Worm (Caenorhabditis elegans) whole organism, L1 larva: ENCODE measurements around the gene F54B11.5.

Experiments
- C34B4.2 ChIP-seq: sonication (generic microtip); optimal IDR thresholded peaks from 2 replicates; lab custom pipeline; 2017; ENCODE audit warnings: mild to moderate bottlenecking, missing genetic modification characterization, missing compliant biosample characterization
- ceh-63 ChIP-seq: fragments of 200-800 bp; sonication (Bioruptor generic); optimal IDR thresholded peaks from 2 replicates; lab custom pipeline; 2018; ENCODE audit warnings: mild to moderate bottlenecking, missing genetic modification characterization, missing compliant biosample characterization
- dpl-1 ChIP-seq, 3 experiments: fragments of 150-350 bp in 2 of 3; sonication (generic microtip) in 1 of 3; optimal IDR thresholded peaks; 2 replicates each; lab custom pipeline; 2014 to 2017; ENCODE audit warnings: missing biosample characterization in 3 of 3, missing genetic modification characterization in 3 of 3, missing genetic modification reagents in 3 of 3
- dsc-1 ChIP-seq: sonication (generic microtip); optimal IDR thresholded peaks from 2 replicates; lab custom pipeline; 2016; ENCODE audit warnings: mild to moderate bottlenecking, missing genetic modification characterization, missing compliant biosample characterization
- efl-1 ChIP-seq, 4 experiments: fragments of 150-350 bp; optimal IDR thresholded peaks in 3 of 4; peaks in 1 of 4; 1 replicate in 1 of 4; 2 replicates in 3 of 4; lab custom pipeline; 2014; ENCODE audit warnings: missing biosample characterization in 2 of 4, missing genetic modification characterization in 2 of 4, missing genetic modification reagents in 2 of 4
- egl-27 ChIP-seq, 2 experiments: fragments of 150-350 bp in 1 of 2; sonication (generic microtip); optimal IDR thresholded peaks; 3 replicates each; lab custom pipeline; 2017 to 2018; ENCODE audit warnings: missing biosample characterization in 2 of 2, missing genetic modification characterization in 2 of 2, missing genetic modification reagents in 2 of 2
- ets-5 ChIP-seq: fragments of 200-800 bp; sonication (Bioruptor generic); IDR thresholded peaks from 2 replicates; pipeline ENCODE4 v1.3.6; 2022; ENCODE audit warnings: missing genetic modification characterization, missing compliant biosample characterization
- fkh-10 ChIP-seq: sonication (generic microtip); optimal IDR thresholded peaks from 2 replicates; lab custom pipeline; 2017; ENCODE audit warnings: missing biosample characterization, missing genetic modification reagents, missing genetic modification characterization
- hlh-17 ChIP-seq: fragments of 200-800 bp; sonication (Bioruptor generic); optimal IDR thresholded peaks from 2 replicates; lab custom pipeline; 2018; ENCODE audit warnings: missing genetic modification characterization, mild to moderate bottlenecking, missing compliant biosample characterization, moderate library complexity, borderline replicate concordance
- jun-1 ChIP-seq: fragments of 150-350 bp; optimal IDR thresholded peaks from 2 replicates; lab custom pipeline; 2014; ENCODE audit warnings: missing biosample characterization, missing genetic modification reagents, missing genetic modification characterization
- lin-14 ChIP-seq: fragments of 200-800 bp; sonication (Bioruptor generic); optimal IDR thresholded peaks from 2 replicates; lab custom pipeline; 2018; ENCODE audit warnings: mild to moderate bottlenecking, missing genetic modification characterization, moderate library complexity, missing compliant biosample characterization
- lin-15B ChIP-seq: fragments of 150-350 bp; sonication (generic microtip); optimal IDR thresholded peaks from 3 replicates; lab custom pipeline; 2014; ENCODE audit warnings: missing biosample characterization, missing genetic modification characterization
- lsy-2 ChIP-seq, 2 experiments: fragments of 150-350 bp; optimal IDR thresholded peaks; 2 replicates each; lab custom pipeline; 2014; ENCODE audit warnings: missing biosample characterization in 2 of 2, missing genetic modification characterization in 2 of 2
- mef-2 ChIP-seq: fragments of 150-350 bp; optimal IDR thresholded peaks from 2 replicates; lab custom pipeline; 2014; ENCODE audit warnings: missing biosample characterization, missing genetic modification characterization
- nhr-12 ChIP-seq: sonication (generic microtip); optimal IDR thresholded peaks from 2 replicates; lab custom pipeline; 2017; ENCODE audit warnings: missing biosample characterization, missing genetic modification characterization
- nhr-237 ChIP-seq: fragments of 150-350 bp; optimal IDR thresholded peaks from 2 replicates; lab custom pipeline; 2014; ENCODE audit warnings: missing biosample characterization, missing genetic modification characterization
- nhr-77 ChIP-seq: fragments of 150-350 bp; optimal IDR thresholded peaks from 2 replicates; lab custom pipeline; 2014; ENCODE audit warnings: missing biosample characterization, missing genetic modification characterization
- nhr-84 ChIP-seq: sonication (generic microtip); optimal IDR thresholded peaks from 2 replicates; lab custom pipeline; 2017; ENCODE audit warnings: missing biosample characterization, missing genetic modification characterization
- nhr-85 ChIP-seq: sonication (generic microtip); peaks from one replicate; lab custom pipeline; 2016; ENCODE audit warnings: missing genetic modification characterization, inconsistent platforms, missing compliant biosample characterization
- nhr-90 ChIP-seq: sonication (generic microtip); optimal IDR thresholded peaks from 2 replicates; lab custom pipeline; 2016; ENCODE audit warnings: mild to moderate bottlenecking, missing genetic modification characterization, missing compliant biosample characterization; ENCODE audit not compliant: poor library complexity
- pag-3 ChIP-seq: sonication (generic microtip); optimal IDR thresholded peaks from 2 replicates; lab custom pipeline; 2017; ENCODE audit warnings: missing genetic modification characterization, mild to moderate bottlenecking, missing compliant biosample characterization, antibody characterized with exemption, borderline replicate concordance; ENCODE audit not compliant: insufficient read depth
- pax-3 ChIP-seq: fragments of 200-800 bp; sonication (Bioruptor generic); optimal IDR thresholded peaks from 2 replicates; lab custom pipeline; 2018; ENCODE audit warnings: mild to moderate bottlenecking, missing genetic modification characterization, moderate library complexity, missing compliant biosample characterization
- rnt-1 ChIP-seq: sonication (generic microtip); optimal IDR thresholded peaks from 2 replicates; lab custom pipeline; 2016; ENCODE audit warnings: mild to moderate bottlenecking, missing genetic modification characterization, moderate library complexity, missing compliant biosample characterization
- snpc-4 ChIP-seq: fragments of 150-350 bp; optimal IDR thresholded peaks from 2 replicates; lab custom pipeline; 2014; ENCODE audit warnings: missing biosample characterization, missing genetic modification characterization
- sox-4 ChIP-seq: sonication (generic microtip); optimal IDR thresholded peaks from 2 replicates; lab custom pipeline; 2016; ENCODE audit warnings: missing genetic modification characterization, missing compliant biosample characterization
- tbx-2 ChIP-seq: sonication (generic microtip); optimal IDR thresholded peaks from 2 replicates; lab custom pipeline; 2016; ENCODE audit warnings: missing genetic modification characterization, missing compliant biosample characterization
- unc-130 ChIP-seq: fragments of 150-350 bp; optimal IDR thresholded peaks from 2 replicates; lab custom pipeline; 2017; ENCODE audit warnings: missing biosample characterization, missing genetic modification characterization, inconsistent platforms
- unc-30 ChIP-seq: sonication (generic microtip); optimal IDR thresholded peaks from 2 replicates; lab custom pipeline; 2017; ENCODE audit warnings: missing biosample characterization, missing genetic modification characterization
- unc-62 ChIP-seq: fragments of 150-350 bp; optimal IDR thresholded peaks from 2 replicates; lab custom pipeline; 2014; ENCODE audit warnings: missing biosample characterization, missing genetic modification reagents, missing genetic modification characterization

The F54B11.5 gene

DNA sequence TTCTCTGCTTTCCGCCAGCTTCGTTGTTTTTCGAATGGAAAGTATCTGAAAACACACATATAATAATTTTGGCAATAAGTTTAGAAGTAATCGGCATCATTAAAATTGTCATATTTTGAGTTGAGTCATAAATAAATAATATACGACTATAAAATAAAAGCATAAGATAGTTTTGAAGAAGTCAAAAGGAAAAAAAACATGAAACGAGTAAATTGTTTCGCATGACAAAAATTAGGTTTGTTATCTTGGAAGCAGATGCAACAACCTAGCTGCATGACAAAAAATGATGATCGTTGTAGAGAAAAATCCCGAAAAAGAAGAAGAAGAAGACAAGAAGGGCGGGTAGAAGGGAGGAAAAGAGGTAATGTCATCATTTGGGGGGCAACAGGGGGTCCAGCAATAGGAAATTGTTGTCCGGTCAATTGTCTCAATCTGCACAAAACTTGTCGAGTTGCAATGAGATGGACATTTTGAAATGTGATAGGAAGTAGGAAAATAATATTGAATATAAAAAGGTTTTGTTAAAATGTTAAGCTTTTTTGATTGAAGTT lies 35.3 kb upstream of the F54B11.5 start, which contains the start of gene nlg-1:
Gene nlg-1, minus strand, starts transcription at position 51 of the 551 bp plus-strand sequence.
- TF ChIP-seq nhr-237 (tag; lab: Kevin White, UChicago) = no peak
- TF ChIP-seq fkh-10 (GFP tag; lab: Kevin White, UChicago) = peak; percentile 78
- TF ChIP-seq lin-14 = peak; percentile 74

DNA sequence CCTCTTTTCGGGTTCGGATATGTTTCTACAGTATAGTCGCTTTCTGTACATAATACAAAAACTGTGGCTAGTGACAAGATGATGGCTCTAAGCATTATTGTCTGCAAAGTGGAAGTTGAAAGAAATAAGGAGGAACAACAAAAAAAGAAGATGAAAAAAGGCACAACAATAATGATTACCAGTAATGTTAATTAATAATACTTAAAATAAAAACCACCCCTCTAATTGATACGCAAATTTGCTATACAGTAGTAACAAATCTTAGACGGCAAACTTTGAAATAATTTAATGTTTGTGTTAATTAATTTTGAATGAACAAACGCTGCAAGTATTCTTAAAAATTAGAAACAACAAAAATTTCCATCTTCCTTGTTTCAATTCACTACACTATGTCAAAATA lies 25.8 kb upstream of the F54B11.5 start, which contains the start of gene Y12A6A.1:
Gene Y12A6A.1, minus strand, starts transcription at position 101 of the 400 bp plus-strand sequence.
- TF ChIP-seq mef-2 (tag; lab: Kevin White, UChicago) (no peak), efl-1 (optimal IDR thresholded peaks at IDR 0.05; lab: Kevin White, UChicago) (no peak), efl-1 (GFP tag; optimal IDR thresholded peaks at IDR 0.05 in 1 of 2; lab: Kevin White, UChicago) (peak in 1 of 2 experiments; percentile 19)

DNA sequence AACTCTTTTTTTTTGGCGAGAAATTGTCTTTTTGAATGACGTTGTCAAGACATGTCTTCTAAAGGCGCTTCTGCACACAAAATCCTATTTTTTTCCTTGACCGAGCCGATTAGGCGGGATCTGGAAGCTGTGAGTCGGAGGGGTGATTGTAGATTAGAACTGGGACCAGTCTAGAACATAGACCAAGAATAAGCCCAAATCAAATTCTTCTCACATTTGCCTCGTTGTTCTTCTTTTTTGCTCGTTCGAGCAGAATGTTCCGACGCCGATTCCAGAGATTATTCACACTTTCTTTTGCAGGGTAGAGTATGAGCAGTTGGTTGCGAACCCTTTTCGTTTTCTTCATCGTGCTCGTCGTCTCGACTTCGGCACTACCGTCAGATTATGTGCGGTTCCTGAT lies 22.7 kb upstream of the F54B11.5 start, which contains the start of gene nlp-53:
Gene nlp-53, plus strand, starts transcription at position 301 of the 400 bp plus-strand sequence.
- TF ChIP-seq nhr-85 (peak; percentile 36), jun-1 (tag; lab: Kevin White, UChicago) (no peak)

- TF ChIP-seq ceh-63 (GFP tag; lab: Kevin White, UChicago) (peak; percentile 76), dsc-1 (tag; lab: Kevin White, UChicago) (peak; percentile 4), ets-5 (GFP tag; lab: Robert Waterston, UW) (no peak), efl-1 (optimal IDR thresholded peaks at IDR 0.05; lab: Kevin White, UChicago) (no peak), efl-1 (GFP tag; optimal IDR thresholded peaks at IDR 0.05 in 1 of 2; lab: Kevin White, UChicago) (no peak), lin-14 (peak; percentile 27)
These were observed 19.3 kb upstream of the F54B11.5 start for ce11 chrX:13615181-13615580.

- TF ChIP-seq unc-30 (tag; lab: Kevin White, UChicago) (no peak), sox-4 (tag; lab: Kevin White, UChicago) (no peak), fkh-10 (GFP tag; lab: Kevin White, UChicago) (peak; percentile 53), nhr-12 (tag; lab: Kevin White, UChicago) (no peak), egl-27 (tag; optimal IDR thresholded peaks at IDR 0.05; lab: Kevin White, UChicago) (no peak), lin-14 (peak; percentile 11), C34B4.2 (tag; lab: Kevin White, UChicago) (no peak), unc-130 (tag; lab: Kevin White, UChicago) (no peak)
These were observed 14.2 kb upstream of the F54B11.5 start for ce11 chrX:13610040-13610439.

DNA sequence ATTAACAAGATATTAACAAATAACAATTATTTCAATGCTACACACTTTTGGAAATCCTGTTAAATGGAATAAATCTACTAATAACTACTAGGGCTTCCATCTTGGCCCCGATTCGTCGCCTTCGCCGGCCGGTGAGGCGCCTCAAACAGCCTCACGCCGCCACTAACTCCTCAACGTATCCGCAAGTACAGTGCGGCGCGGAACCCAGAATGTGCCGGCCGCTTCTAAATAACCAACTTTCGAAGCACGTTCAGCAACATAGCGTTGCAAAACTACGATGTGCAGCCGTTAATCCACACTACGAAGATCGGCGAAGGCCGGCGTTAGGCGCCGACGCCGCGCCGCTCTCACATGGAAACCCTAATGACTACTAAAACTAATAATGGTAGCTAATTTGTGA lies 10.0 kb upstream of the F54B11.5 start:
- TF ChIP-seq lsy-2 (tag; optimal IDR thresholded peaks at IDR 0.05; lab: Kevin White, UChicago) (no peak), efl-1 (optimal IDR thresholded peaks at IDR 0.05; lab: Kevin White, UChicago) (no peak), efl-1 (GFP tag; optimal IDR thresholded peaks at IDR 0.05 in 1 of 2; lab: Kevin White, UChicago) (peak in 1 of 2 experiments; percentile 21), pax-3 (tag; lab: Kevin White, UChicago) (no peak), lin-15B (tag; lab: Kevin White, UChicago) (no peak), pag-3 (tag; lab: Kevin White, UChicago) (no peak), unc-62 (GFP tag; lab: Kevin White, UChicago) (no peak), hlh-17 (GFP tag; lab: Kevin White, UChicago) (no peak), snpc-4 (tag; lab: Kevin White, UChicago) (peak; percentile 73), tbx-2 (tag; lab: Kevin White, UChicago) (no peak), nhr-77 (tag; lab: Kevin White, UChicago) (no peak), nhr-84 (tag; lab: Kevin White, UChicago) (no peak), ceh-63 (GFP tag; lab: Kevin White, UChicago) (no peak), rnt-1 (tag; lab: Kevin White, UChicago) (peak; percentile 6), C34B4.2 (tag; lab: Kevin White, UChicago) (no peak), lin-14 (no peak), nhr-90 (tag; lab: Kevin White, UChicago) (no peak), dsc-1 (tag; lab: Kevin White, UChicago) (no peak), dpl-1 (GFP tag; optimal IDR thresholded peaks at IDR 0.05; lab: Kevin White, UChicago) (no peak)
